Fruit fly (Drosophila melanogaster) whole organism, embryonic: ENCODE data around the gene CG18269.

Source experiments
- B-H1 ChIP-seq: fragments of 200-800 bp; sonication (Bioruptor generic); IDR thresholded peaks from 3 replicates; pipeline ENCODE4 v1.3.6; 2022; ENCODE audit warnings: missing biosample characterization, missing genetic modification characterization
- CG15011 ChIP-seq: fragments of 200-800 bp; sonication (Bioruptor generic); optimal IDR thresholded peaks from 3 replicates; lab custom pipeline; 2018; ENCODE audit warnings: missing biosample characterization, mild to moderate bottlenecking, missing genetic modification characterization
- CG17186 ChIP-seq: fragments of 200-800 bp; sonication (Bioruptor generic); optimal IDR thresholded peaks from 3 replicates; lab custom pipeline; 2017; ENCODE audit warnings: missing biosample characterization, missing genetic modification reagents, missing genetic modification characterization
- CG18764 ChIP-seq: fragments of 200-800 bp; sonication (Bioruptor generic); optimal IDR thresholded peaks from 3 replicates; lab custom pipeline; 2016; ENCODE audit warnings: missing biosample characterization, missing genetic modification characterization
- CG32532 ChIP-seq: fragments of 200-800 bp; sonication (Bioruptor generic); IDR thresholded peaks from 2 replicates; pipeline ENCODE4 v1.3.6; 2022; ENCODE audit warnings: missing biosample characterization, missing genetic modification characterization
- CG9817 ChIP-seq: fragments of 200-800 bp; sonication (Bioruptor generic); optimal IDR thresholded peaks from 2 replicates; lab custom pipeline; 2018; ENCODE audit warnings: missing biosample characterization, mild to moderate bottlenecking, missing genetic modification characterization, moderate library complexity
- Spps ChIP-seq: fragments of 200-800 bp; sonication (Bioruptor generic); optimal IDR thresholded peaks from 2 replicates; lab custom pipeline; 2018; ENCODE audit warnings: missing biosample characterization, mild to moderate bottlenecking, missing genetic modification characterization
- fru ChIP-seq: fragments of >200 bp; optimal IDR thresholded peaks from 2 replicates; lab custom pipeline; 2017
- gcm ChIP-seq: fragments of 200-800 bp; sonication (Bioruptor generic); optimal IDR thresholded peaks from 2 replicates; lab custom pipeline; 2019; ENCODE audit warnings: missing biosample characterization, mild to moderate bottlenecking, missing genetic modification characterization, moderate library complexity
- gsb-n ChIP-seq: fragments of 200-800 bp; sonication (Bioruptor generic); optimal IDR thresholded peaks from 3 replicates; lab custom pipeline; 2018; ENCODE audit warnings: missing biosample characterization, mild to moderate bottlenecking, missing genetic modification characterization
- h ChIP-seq: fragments of >200 bp; optimal IDR thresholded peaks from 2 replicates; lab custom pipeline; 2017
- pros ChIP-seq: fragments of 200-800 bp; sonication (Bioruptor generic); optimal IDR thresholded peaks from 3 replicates; lab custom pipeline; 2019; ENCODE audit warnings: missing biosample characterization, mild to moderate bottlenecking, missing genetic modification characterization, moderate library complexity

dm6 chr2L:5505130-5505529 is 46.5 kb upstream of the CG18269 start:
- no peak for TF ChIP-seq pros (GFP tag; lab: Kevin White, UChicago)
- TF ChIP-seq h (lab: Kevin White, UChicago) = no peak
- TF ChIP-seq fru (lab: Kevin White, UChicago) = no peak
- TF ChIP-seq gcm = no peak
- TF ChIP-seq CG18764 (GFP tag; lab: Kevin White, UChicago) = no peak
- TF ChIP-seq gsb-n (tag; lab: Kevin White, UChicago) = no peak
- TF ChIP-seq B-H1 (GFP tag; lab: Robert Waterston, UW) = no peak
- TF ChIP-seq CG17186 = no peak
- no peak for TF ChIP-seq CG32532 (GFP tag; lab: Robert Waterston, UW)
- no peak for TF ChIP-seq CG15011 (GFP tag; lab: Kevin White, UChicago)
- no peak for TF ChIP-seq Spps (tag; lab: Kevin White, UChicago)
- TF ChIP-seq CG9817 (tag; lab: Kevin White, UChicago) = no peak
